Fruit fly (Drosophila melanogaster) whole organism, prepupa: Measurements from ENCODE around the gene btl.

Experiments used
- CG10631 ChIP-seq: fragments of 200-800 bp; sonication (Bioruptor generic); optimal IDR thresholded peaks from 2 replicates; lab custom pipeline; 2016; ENCODE audit warnings: missing biosample characterization, missing genetic modification characterization
- CG10669 ChIP-seq: fragments of 200-800 bp; sonication (Bioruptor generic); optimal IDR thresholded peaks from 3 replicates; lab custom pipeline; 2018; ENCODE audit warnings: missing biosample characterization, mild to moderate bottlenecking, missing genetic modification characterization, moderate library complexity

DNA sequence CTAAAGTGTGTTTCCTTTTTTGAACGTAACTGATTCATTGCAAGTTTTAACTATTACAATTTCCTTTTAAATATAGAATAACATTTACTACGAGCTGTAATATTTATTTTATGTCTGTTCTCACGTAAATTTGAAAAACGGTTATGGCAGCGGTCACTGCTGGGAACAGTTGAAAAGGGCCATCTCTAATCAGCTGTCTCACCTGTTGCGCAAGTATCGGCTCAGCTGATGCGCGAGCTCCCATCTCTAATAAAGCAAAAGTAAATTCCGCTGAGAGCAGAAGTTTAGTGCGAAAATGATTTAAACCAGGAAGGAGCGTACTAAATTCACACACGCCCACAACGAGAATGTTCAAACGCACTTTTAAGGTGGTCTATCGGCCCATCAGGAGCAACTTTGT is 4.0 kb upstream of the btl start, which contains the start of gene Pex1:
- TF ChIP-seq CG10669 (no peak), CG10631 (GFP tag; lab: Kevin White, UChicago) (no peak)
